Fruit fly (Drosophila melanogaster) whole organism, embryonic: ENCODE results near the gene Vm34Ca.

Source experiments
- CG10147 ChIP-seq: fragments of 200-800 bp; sonication (Bioruptor generic); optimal IDR thresholded peaks from 2 replicates; lab custom pipeline; 2019; ENCODE audit warnings: missing biosample characterization, mild to moderate bottlenecking, missing genetic modification characterization, moderate library complexity
- CG10321 ChIP-seq: fragments of 200-800 bp; sonication (Bioruptor generic); IDR thresholded peaks from 2 replicates; pipeline ENCODE4 v1.3.6; 2022; ENCODE audit warnings: missing biosample characterization, missing genetic modification characterization
- CG10431 ChIP-seq: fragments of 200-800 bp; sonication (Bioruptor generic); optimal IDR thresholded peaks from 3 replicates; lab custom pipeline; 2018; ENCODE audit warnings: missing biosample characterization, mild to moderate bottlenecking, missing genetic modification characterization
- CG11247 ChIP-seq: fragments of 200-800 bp; sonication (Bioruptor generic); IDR thresholded peaks from 2 replicates; pipeline ENCODE4 v1.3.6; 2022; ENCODE audit warnings: missing biosample characterization, missing genetic modification characterization
- CG11456 ChIP-seq: fragments of 200-800 bp; sonication (Bioruptor generic); IDR thresholded peaks from 3 replicates; pipeline ENCODE4 v1.3.6; 2022; ENCODE audit warnings: missing biosample characterization, missing genetic modification characterization
- CG12104 ChIP-seq: fragments of 200-800 bp; sonication (Bioruptor generic); optimal IDR thresholded peaks from 3 replicates; lab custom pipeline; 2016; ENCODE audit warnings: missing biosample characterization, missing genetic modification characterization
- CG12659 ChIP-seq: fragments of 200-800 bp; sonication (Bioruptor generic); optimal IDR thresholded peaks from 3 replicates; lab custom pipeline; 2017; ENCODE audit warnings: mild to moderate bottlenecking, missing biosample characterization, missing genetic modification reagents, missing genetic modification characterization
- CG14050 ChIP-seq: fragments of 200-800 bp; sonication (Bioruptor generic); IDR thresholded peaks from 3 replicates; pipeline ENCODE4 v1.3.6; 2022; ENCODE audit warnings: missing biosample characterization, missing genetic modification characterization
- CG15479 ChIP-seq: fragments of 200-800 bp; sonication (Bioruptor generic); optimal IDR thresholded peaks from 3 replicates; lab custom pipeline; 2019; ENCODE audit warnings: missing biosample characterization, mild to moderate bottlenecking, missing genetic modification characterization, moderate library complexity
- CG1603 ChIP-seq: fragments of 200-800 bp; sonication (Bioruptor generic); optimal IDR thresholded peaks from 2 replicates; lab custom pipeline; 2019; ENCODE audit warnings: missing biosample characterization, mild to moderate bottlenecking, missing genetic modification characterization, moderate library complexity
- CG17385 ChIP-seq: fragments of 200-800 bp; sonication (Bioruptor generic); optimal IDR thresholded peaks from 3 replicates; lab custom pipeline; 2018; ENCODE audit warnings: missing biosample characterization, mild to moderate bottlenecking, missing genetic modification characterization
- CG17568 ChIP-seq: fragments of 200-800 bp; sonication (Bioruptor generic); optimal IDR thresholded peaks from 2 replicates; lab custom pipeline; 2018; ENCODE audit warnings: missing biosample characterization, mild to moderate bottlenecking, missing genetic modification characterization, moderate library complexity
- CG17612 ChIP-seq: fragments of 200-800 bp; sonication (Bioruptor generic); IDR thresholded peaks from 2 replicates; pipeline ENCODE4 v1.3.6; 2022; ENCODE audit warnings: missing biosample characterization, missing genetic modification characterization
- CG18599 ChIP-seq: fragments of 200-800 bp; sonication (Bioruptor generic); optimal IDR thresholded peaks from 3 replicates; lab custom pipeline; 2017; ENCODE audit warnings: missing biosample characterization, missing genetic modification characterization, mild to moderate bottlenecking, moderate library complexity, missing genetic modification reagents
- CG2120 ChIP-seq: fragments of 200-800 bp; sonication (Bioruptor generic); optimal IDR thresholded peaks from 3 replicates; lab custom pipeline; 2016; ENCODE audit warnings: missing biosample characterization, missing genetic modification characterization
- CG3163 ChIP-seq: fragments of 200-800 bp; sonication (Bioruptor generic); optimal IDR thresholded peaks from 3 replicates; lab custom pipeline; 2016; ENCODE audit warnings: missing biosample characterization, missing genetic modification characterization
- CG4424 ChIP-seq: fragments of 200-800 bp; sonication (Bioruptor generic); optimal IDR thresholded peaks from 3 replicates; lab custom pipeline; 2016; ENCODE audit warnings: missing biosample characterization, missing genetic modification characterization
- CG4730 ChIP-seq: fragments of 200-800 bp; sonication (Bioruptor generic); IDR thresholded peaks from 2 replicates; pipeline ENCODE4 v1.3.6; 2022; ENCODE audit warnings: missing biosample characterization, missing genetic modification characterization
- CG6765 ChIP-seq: fragments of 200-800 bp; sonication (Bioruptor generic); optimal IDR thresholded peaks from 3 replicates; lab custom pipeline; 2017; ENCODE audit warnings: missing biosample characterization, mild to moderate bottlenecking, missing genetic modification characterization
- CG6813 ChIP-seq: fragments of 200-800 bp; sonication (Bioruptor generic); optimal IDR thresholded peaks from 2 replicates; lab custom pipeline; 2017; ENCODE audit warnings: missing biosample characterization, missing genetic modification characterization, mild to moderate bottlenecking, moderate library complexity, missing genetic modification reagents
- CG7786 ChIP-seq: fragments of 200-800 bp; sonication (Bioruptor generic); optimal IDR thresholded peaks from 2 replicates; lab custom pipeline; 2016; ENCODE audit warnings: missing biosample characterization, missing genetic modification characterization
- CG7839 ChIP-seq: fragments of 200-800 bp; sonication (Bioruptor generic); optimal IDR thresholded peaks from 3 replicates; lab custom pipeline; 2018; ENCODE audit warnings: missing biosample characterization, mild to moderate bottlenecking, missing genetic modification characterization, moderate library complexity
- CG7987 ChIP-seq: fragments of 200-800 bp; sonication (Bioruptor generic); optimal IDR thresholded peaks from 2 replicates; lab custom pipeline; 2018; ENCODE audit warnings: missing biosample characterization, mild to moderate bottlenecking, missing genetic modification characterization, moderate library complexity
- CkIIα-i1 ChIP-seq: fragments of 200-800 bp; sonication (Bioruptor generic); IDR thresholded peaks from 2 replicates; pipeline ENCODE4 v1.3.6; 2022; ENCODE audit warnings: missing biosample characterization, missing genetic modification characterization
- Deaf1 ChIP-seq: fragments of 200-800 bp; optimal IDR thresholded peaks from 3 replicates; lab custom pipeline; 2019; ENCODE audit warnings: missing biosample characterization, mild to moderate bottlenecking, missing genetic modification characterization, moderate library complexity
- HLH3B ChIP-seq: fragments of 200-800 bp; sonication (Bioruptor generic); IDR thresholded peaks from 2 replicates; pipeline ENCODE4 v1.3.6; 2022; ENCODE audit warnings: missing biosample characterization, missing genetic modification characterization
- Lhr ChIP-seq: fragments of 200-800 bp; sonication (Bioruptor generic); optimal IDR thresholded peaks from 3 replicates; lab custom pipeline; 2017; ENCODE audit warnings: mild to moderate bottlenecking, missing biosample characterization, missing genetic modification reagents, missing genetic modification characterization
- Rfx ChIP-seq: fragments of 200-800 bp; sonication (Bioruptor generic); IDR thresholded peaks from 2 replicates; pipeline ENCODE4 v1.3.6; 2022; ENCODE audit warnings: missing biosample characterization, missing genetic modification characterization
- aop ChIP-seq: fragments of 200-800 bp; sonication (Bioruptor generic); IDR thresholded peaks from 2 replicates; pipeline ENCODE4 v1.3.6; 2022; ENCODE audit warnings: missing biosample characterization, missing genetic modification characterization
- ap ChIP-seq: fragments of 200-800 bp; sonication (Bioruptor generic); IDR thresholded peaks from 2 replicates; pipeline ENCODE4 v1.3.6; 2022; ENCODE audit warnings: missing biosample characterization, missing genetic modification characterization
- ara ChIP-seq: fragments of 200-800 bp; sonication (Bioruptor generic); IDR thresholded peaks from 2 replicates; pipeline ENCODE4 v1.3.6; 2022; ENCODE audit warnings: missing biosample characterization, missing genetic modification characterization
- caup ChIP-seq: fragments of 200-800 bp; sonication (Bioruptor generic); optimal IDR thresholded peaks from 3 replicates; lab custom pipeline; 2017; ENCODE audit warnings: missing biosample characterization, mild to moderate bottlenecking, missing genetic modification characterization, moderate library complexity; ENCODE audit not compliant: severe bottlenecking
- ci ChIP-seq: fragments of 200-800 bp; sonication (Bioruptor generic); IDR thresholded peaks from 3 replicates; pipeline ENCODE4 v1.3.6; 2022; ENCODE audit warnings: missing biosample characterization, missing genetic modification characterization
- dan ChIP-seq: fragments of 200-800 bp; sonication (Bioruptor generic); IDR thresholded peaks from 2 replicates; pipeline ENCODE4 v1.3.6; 2022; ENCODE audit warnings: missing biosample characterization, missing genetic modification characterization
- exex ChIP-seq: fragments of 200-800 bp; sonication (Bioruptor generic); optimal IDR thresholded peaks from 4 replicates; lab custom pipeline; 2018; ENCODE audit warnings: missing biosample characterization, mild to moderate bottlenecking, missing genetic modification characterization, moderate library complexity
- gem ChIP-seq: fragments of 200-800 bp; sonication (Bioruptor generic); optimal IDR thresholded peaks from 2 replicates; lab custom pipeline; 2019; ENCODE audit warnings: missing biosample characterization, mild to moderate bottlenecking, missing genetic modification characterization, moderate library complexity
- hth ChIP-seq: fragments of >200 bp; optimal IDR thresholded peaks from 2 replicates; lab custom pipeline; 2017; ENCODE audit warnings: inconsistent platforms
- klu ChIP-seq: fragments of 200-800 bp; sonication (Bioruptor generic); IDR thresholded peaks from 2 replicates; pipeline ENCODE4 v1.3.6; 2022; ENCODE audit warnings: missing biosample characterization, missing genetic modification characterization
- lola ChIP-seq, 3 experiments: fragments of >200 bp in 2 of 3; fragments of 200-800 bp in 1 of 3; sonication (Bioruptor generic) in 1 of 3; optimal IDR thresholded peaks; 2 replicates each; lab custom pipeline; 2017 to 2019; ENCODE audit warnings: missing biosample characterization in 3 of 3, missing genetic modification characterization in 3 of 3, mild to moderate bottlenecking in 1 of 3, moderate library complexity in 1 of 3
- onecut ChIP-seq: fragments of 200-800 bp; sonication (Bioruptor generic); IDR thresholded peaks from 2 replicates; pipeline ENCODE4 v1.3.6; 2022; ENCODE audit warnings: missing biosample characterization, missing genetic modification characterization
- pnt ChIP-seq: fragments of 200-800 bp; sonication (Bioruptor generic); optimal IDR thresholded peaks from 3 replicates; lab custom pipeline; 2016; ENCODE audit warnings: missing biosample characterization, missing genetic modification characterization
- pzg ChIP-seq: fragments of 200-800 bp; sonication (Bioruptor generic); optimal IDR thresholded peaks from 3 replicates; lab custom pipeline; 2018; ENCODE audit warnings: missing biosample characterization, mild to moderate bottlenecking, missing genetic modification characterization, moderate library complexity
- schlank ChIP-seq: fragments of 200-800 bp; sonication (Bioruptor generic); optimal IDR thresholded peaks from 2 replicates; lab custom pipeline; 2018; ENCODE audit warnings: missing biosample characterization, mild to moderate bottlenecking, missing genetic modification characterization
- sna ChIP-seq: fragments of 200-800 bp; sonication (Bioruptor generic); IDR thresholded peaks from 2 replicates; pipeline ENCODE4 v1.3.6; 2022; ENCODE audit warnings: missing biosample characterization, missing genetic modification characterization; ENCODE audit not compliant: partially characterized antibody
- so ChIP-seq: fragments of 200-800 bp; sonication (Bioruptor generic); IDR thresholded peaks from 3 replicates; pipeline ENCODE4 v1.3.6; 2022; ENCODE audit warnings: missing biosample characterization, missing genetic modification characterization
- stwl ChIP-seq: fragments of 200-800 bp; sonication (Bioruptor generic); optimal IDR thresholded peaks from 3 replicates; lab custom pipeline; 2018; ENCODE audit warnings: missing biosample characterization, mild to moderate bottlenecking, missing genetic modification characterization, moderate library complexity
- tll ChIP-seq, 2 experiments: fragments of 200-800 bp in 1 of 2; fragments of >200 bp in 1 of 2; sonication (Bioruptor generic) in 1 of 2; optimal IDR thresholded peaks; 2 replicates each; lab custom pipeline; 2017 to 2019; ENCODE audit warnings: missing biosample characterization in 2 of 2, missing genetic modification characterization in 2 of 2, mild to moderate bottlenecking in 1 of 2, moderate library complexity in 1 of 2
- vfl ChIP-seq: fragments of 200-800 bp; sonication (Bioruptor generic); optimal IDR thresholded peaks from 2 replicates; lab custom pipeline; 2016; ENCODE audit warnings: missing biosample characterization, missing genetic modification characterization
- wor ChIP-seq: fragments of 200-800 bp; sonication (Bioruptor generic); IDR thresholded peaks from 2 replicates; pipeline ENCODE4 v1.3.6; 2022; ENCODE audit warnings: missing biosample characterization, missing genetic modification characterization
- yki ChIP-seq: fragments of >200 bp; optimal IDR thresholded peaks from 3 replicates; lab custom pipeline; 2018
- zf30C ChIP-seq: fragments of 200-800 bp; sonication (Bioruptor generic); optimal IDR thresholded peaks from 3 replicates; lab custom pipeline; 2018; ENCODE audit warnings: missing biosample characterization, mild to moderate bottlenecking, missing genetic modification characterization

Gene Vm34Ca

DNA sequence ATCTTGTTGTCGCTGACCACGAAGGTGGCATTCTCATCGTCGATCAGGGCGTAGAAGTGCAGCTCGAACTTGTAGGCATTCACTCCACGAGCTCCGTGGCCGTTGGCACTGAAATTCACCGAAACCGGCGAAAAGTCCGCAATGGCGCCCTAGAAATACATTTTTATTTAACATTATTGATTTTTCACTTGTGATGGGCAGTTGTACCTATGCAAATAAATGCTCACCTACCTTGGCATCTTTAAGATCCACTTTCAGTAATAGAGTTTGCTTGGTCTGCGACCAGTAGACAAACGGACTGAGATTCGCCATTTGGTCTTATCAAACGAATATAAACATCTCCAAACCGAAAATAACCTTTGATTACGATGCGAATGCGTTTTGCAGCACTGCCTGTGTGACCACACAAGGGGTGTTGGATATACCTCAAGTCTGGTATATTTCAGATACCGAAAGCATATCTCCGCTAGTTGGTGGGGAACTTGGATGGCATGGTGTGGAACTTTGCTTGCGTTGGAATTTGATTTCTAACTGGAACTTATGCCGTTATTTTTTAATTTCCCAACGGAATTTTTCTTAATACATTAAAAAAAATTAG, 33.9 kb upstream of the Vm34Ca start, which contains the start of gene Hacd2 (continued):
- no peak for TF ChIP-seq CG17612 (GFP tag; lab: Robert Waterston, UW)
- TF ChIP-seq lola (GFP tag; optimal IDR thresholded peaks at IDR 0.05; lab: Kevin White, UChicago): no peak
- no peak for TF ChIP-seq pnt
- no peak for TF ChIP-seq wor
- TF ChIP-seq stwl (tag; lab: Kevin White, UChicago): peak; percentile 99
- peak; percentile 13; the same call in 1 of the 2 replicates for TF ChIP-seq sna (GFP tag; lab: Robert Waterston, UW)
- TF ChIP-seq schlank: no peak
- TF ChIP-seq CG4424 (GFP tag; lab: Kevin White, UChicago): no peak
- TF ChIP-seq ci: peak; percentile 53
- TF ChIP-seq hth: no peak
- TF ChIP-seq pzg (GFP tag; lab: Kevin White, UChicago): peak; percentile 95
- TF ChIP-seq Rfx: peak; percentile 53; the same call in 1 of the 2 replicates
- TF ChIP-seq CG10321: no peak
- peak; percentile 92 for TF ChIP-seq Lhr (GFP tag; lab: Kevin White, UChicago)
- no peak for TF ChIP-seq CG7839
- TF ChIP-seq ap: no peak
- TF ChIP-seq CG17385 (GFP tag; lab: Kevin White, UChicago): no peak
- TF ChIP-seq CG1603 (tag; lab: Kevin White, UChicago): peak; percentile 84
- no peak for TF ChIP-seq klu (GFP tag; lab: Robert Waterston, UW)
- TF ChIP-seq CG7987 (GFP tag; lab: Kevin White, UChicago): no peak
- no peak for TF ChIP-seq CG12104
- TF ChIP-seq CG10147 (GFP tag; lab: Kevin White, UChicago): no peak
- no peak for TF ChIP-seq dan (GFP tag; lab: Robert Waterston, UW)
- no peak for TF ChIP-seq CG6765 (GFP tag; lab: Kevin White, UChicago)
- no peak for TF ChIP-seq CkIIα-i1 (GFP tag; lab: Robert Waterston, UW)
- TF ChIP-seq HLH3B: no peak
- TF ChIP-seq CG15479 (GFP tag; lab: Kevin White, UChicago): no peak
- TF ChIP-seq ara (GFP tag; lab: Robert Waterston, UW): no peak
- TF ChIP-seq vfl (GFP tag; lab: Kevin White, UChicago): peak; percentile 20
- TF ChIP-seq CG2120: peak; percentile 47
- no peak for TF ChIP-seq tll (GFP tag; optimal IDR thresholded peaks at IDR 0.05; lab: Kevin White, UChicago)
- TF ChIP-seq gem (tag; lab: Kevin White, UChicago): no peak
- peak; percentile 96 for TF ChIP-seq onecut
- TF ChIP-seq Deaf1 (tag; lab: Kevin White, UChicago): no peak
- TF ChIP-seq caup (GFP tag; lab: Kevin White, UChicago): no peak
- no peak for TF ChIP-seq yki (lab: Kevin White, UChicago)
- TF ChIP-seq CG7786: peak; percentile 23
- TF ChIP-seq CG3163: peak; percentile 33
- TF ChIP-seq CG17568 (GFP tag; lab: Kevin White, UChicago): no peak
- no peak for TF ChIP-seq exex (tag; lab: Kevin White, UChicago)
- no peak for TF ChIP-seq CG14050 (GFP tag; lab: Robert Waterston, UW)
- no peak for TF ChIP-seq aop (GFP tag; lab: Robert Waterston, UW)
- TF ChIP-seq CG11247 (GFP tag; lab: Robert Waterston, UW): no peak
- TF ChIP-seq zf30C (GFP tag; lab: Kevin White, UChicago): no peak
- peak; percentile 51; the same call in 1 of the 3 replicates for TF ChIP-seq CG11456 (GFP tag; lab: Robert Waterston, UW)
- TF ChIP-seq CG12659 (GFP tag; lab: Kevin White, UChicago): peak; percentile 76
- no peak for TF ChIP-seq CG4730 (GFP tag; lab: Robert Waterston, UW)
- no peak for TF ChIP-seq CG6813 (GFP tag; lab: Kevin White, UChicago)
- TF ChIP-seq CG18599 (GFP tag; lab: Kevin White, UChicago): no peak
- TF ChIP-seq CG10431 (GFP tag; lab: Kevin White, UChicago): no peak
- TF ChIP-seq so (GFP tag; lab: Robert Waterston, UW): no peak
